Worm (Caenorhabditis elegans) whole organism, mixed stage, embryonic: ENCODE measurements around the gene cash-1.

Source experiments
- bed-3 ChIP-seq: fragments of 200-800 bp; sonication (Bioruptor generic); optimal IDR thresholded peaks from 3 replicates; lab custom pipeline; 2018; ENCODE audit warnings: mild to moderate bottlenecking, missing genetic modification characterization, moderate library complexity, missing compliant biosample characterization
- elt-3 ChIP-seq: fragments of 150-350 bp; optimal IDR thresholded peaks from 2 replicates; lab custom pipeline; 2014; ENCODE audit warnings: missing biosample characterization, missing genetic modification characterization
- lin-13 ChIP-seq: fragments of 150-350 bp; optimal IDR thresholded peaks from 2 replicates; lab custom pipeline; 2014; ENCODE audit warnings: missing biosample characterization, missing genetic modification characterization
- lsy-2 ChIP-seq: fragments of 150-350 bp; optimal IDR thresholded peaks from 2 replicates; lab custom pipeline; 2014; ENCODE audit warnings: missing biosample characterization, missing genetic modification characterization
- nhr-12 ChIP-seq: fragments of 150-350 bp; optimal IDR thresholded peaks from 2 replicates; lab custom pipeline; 2014; ENCODE audit warnings: missing biosample characterization, missing genetic modification characterization
- nhr-237 ChIP-seq: fragments of 150-350 bp; optimal IDR thresholded peaks from 2 replicates; lab custom pipeline; 2014; ENCODE audit warnings: missing biosample characterization, missing genetic modification characterization
- nhr-76 ChIP-seq: sonication (generic microtip); optimal IDR thresholded peaks from 2 replicates; lab custom pipeline; 2017; ENCODE audit warnings: missing biosample characterization, missing genetic modification characterization
- snpc-4 ChIP-seq: fragments of 150-350 bp; optimal IDR thresholded peaks from 2 replicates; lab custom pipeline; 2014; ENCODE audit warnings: missing biosample characterization, missing genetic modification characterization
- sptf-1 ChIP-seq: sonication (generic microtip); optimal IDR thresholded peaks from 2 replicates; lab custom pipeline; 2017; ENCODE audit warnings: mild to moderate bottlenecking, missing genetic modification characterization, moderate library complexity, missing compliant biosample characterization
- unc-39 ChIP-seq: fragments of 150-350 bp; optimal IDR thresholded peaks from 2 replicates; lab custom pipeline; 2014; ENCODE audit warnings: missing biosample characterization, missing genetic modification characterization
- unc-62 ChIP-seq: fragments of 150-350 bp; optimal IDR thresholded peaks from 2 replicates; lab custom pipeline; 2014; ENCODE audit warnings: missing biosample characterization, missing genetic modification reagents, missing genetic modification characterization
- ztf-11 ChIP-seq: fragments of 150-350 bp; optimal IDR thresholded peaks from 2 replicates; lab custom pipeline; 2014; ENCODE audit warnings: missing biosample characterization, missing genetic modification characterization

ce11 chrV:10332012-10332411, 30.0 kb upstream of the cash-1 start, which contains the start of gene crm-1:
- TF ChIP-seq nhr-237 (no peak), nhr-76 (tag; lab: Kevin White, UChicago) (no peak), nhr-12 (no peak), lin-13 (tag; lab: Kevin White, UChicago) (no peak), ztf-11 (tag; lab: Kevin White, UChicago) (no peak), elt-3 (tag; lab: Kevin White, UChicago) (no peak), unc-62 (GFP tag; lab: Kevin White, UChicago) (no peak), snpc-4 (tag; lab: Kevin White, UChicago) (no peak), lsy-2 (no peak), bed-3 (GFP tag; lab: Kevin White, UChicago) (no peak), unc-39 (tag; lab: Kevin White, UChicago) (no peak), sptf-1 (tag; lab: Kevin White, UChicago) (no peak)
